Fruit fly (Drosophila melanogaster) Kc167 (cell line): ENCODE measurements around the gene CG12498.

Experiments used
- Myc ChIP-seq: fragments of >200 bp; optimal IDR thresholded peaks from 2 replicates; lab custom pipeline; 2017; ENCODE audit warnings: missing external identifiers
- Sin3A ChIP-seq: fragments of >200 bp; optimal IDR thresholded peaks from 2 replicates; lab custom pipeline; 2018; ENCODE audit warnings: missing external identifiers
- h ChIP-seq: fragments of >200 bp; optimal IDR thresholded peaks from 3 replicates; lab custom pipeline; 2018; ENCODE audit warnings: missing external identifiers
- insv ChIP-seq: fragments of >200 bp; optimal IDR thresholded peaks from 3 replicates; lab custom pipeline; 2018; ENCODE audit warnings: missing external identifiers
- psq ChIP-seq: fragments of >200 bp; optimal IDR thresholded peaks from 2 replicates; lab custom pipeline; 2017; ENCODE audit warnings: missing external identifiers
- ttk ChIP-seq: sonication (Bioruptor generic); optimal IDR thresholded peaks from 2 replicates; lab custom pipeline; 2017; ENCODE audit warnings: missing external identifiers

CG12498 gene

dm6 chrX:2809581-2809980, at the start of gene CG12498:
Gene CG12498 (plus strand): TSS chrX:2809881.
- TF ChIP-seq insv = no peak
- TF ChIP-seq h (lab: Kevin White, UChicago) = no peak
- no peak for TF ChIP-seq psq (lab: Kevin White, UChicago)
- TF ChIP-seq Sin3A (lab: Kevin White, UChicago) = no peak
- no peak for TF ChIP-seq Myc
- TF ChIP-seq ttk = no peak

- no peak for TF ChIP-seq ttk
- no peak for TF ChIP-seq insv
- no peak for TF ChIP-seq Sin3A (lab: Kevin White, UChicago)
- TF ChIP-seq Myc = no peak
- TF ChIP-seq psq (lab: Kevin White, UChicago) = no peak
- no peak for TF ChIP-seq h (lab: Kevin White, UChicago)
Measured at dm6 chrX:2761198-2761597, 48.5 kb upstream of the CG12498 start.

- TF ChIP-seq Sin3A (lab: Kevin White, UChicago) (no peak), h (lab: Kevin White, UChicago) (no peak), psq (lab: Kevin White, UChicago) (no peak), Myc (no peak), ttk (no peak), insv (no peak)
Measured at dm6 chrX:2765440-2765839, 44.2 kb upstream of the CG12498 start.

- TF ChIP-seq h (lab: Kevin White, UChicago) (no peak), insv (no peak), ttk (no peak), Sin3A (lab: Kevin White, UChicago) (no peak), Myc (no peak), psq (lab: Kevin White, UChicago) (no peak)
Measured at dm6 chrX:2786553-2787118, 23.0 kb upstream of the CG12498 start.

DNA sequence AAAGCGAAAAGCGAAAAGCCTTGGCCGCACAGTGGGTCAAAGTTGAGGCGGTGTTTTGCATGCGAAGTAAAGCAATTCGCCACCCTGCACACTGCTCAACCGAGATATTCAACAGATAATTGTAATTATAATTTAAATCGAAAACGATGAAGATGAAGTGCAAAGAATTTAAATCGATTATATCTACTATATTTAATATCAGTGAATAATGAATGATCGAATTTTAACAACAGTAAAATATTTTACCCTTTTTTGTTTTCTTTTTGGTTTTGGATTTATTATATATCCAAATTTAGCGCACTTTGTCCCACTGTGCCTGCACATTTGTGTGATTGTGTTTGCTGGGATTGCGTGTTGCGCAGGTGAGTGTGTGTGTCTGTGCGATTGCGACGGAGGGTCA, 22.4 kb upstream of the CG12498 start:
- TF ChIP-seq Myc = no peak
- TF ChIP-seq h (lab: Kevin White, UChicago) = no peak
- no peak for TF ChIP-seq psq (lab: Kevin White, UChicago)
- TF ChIP-seq ttk = no peak
- no peak for TF ChIP-seq Sin3A (lab: Kevin White, UChicago)
- no peak for TF ChIP-seq insv

dm6 chrX:2787857-2788256, 21.8 kb upstream of the CG12498 start:
- TF ChIP-seq ttk (no peak), Myc (no peak), Sin3A (lab: Kevin White, UChicago) (no peak), h (lab: Kevin White, UChicago) (no peak), psq (lab: Kevin White, UChicago) (no peak), insv (no peak)

DNA sequence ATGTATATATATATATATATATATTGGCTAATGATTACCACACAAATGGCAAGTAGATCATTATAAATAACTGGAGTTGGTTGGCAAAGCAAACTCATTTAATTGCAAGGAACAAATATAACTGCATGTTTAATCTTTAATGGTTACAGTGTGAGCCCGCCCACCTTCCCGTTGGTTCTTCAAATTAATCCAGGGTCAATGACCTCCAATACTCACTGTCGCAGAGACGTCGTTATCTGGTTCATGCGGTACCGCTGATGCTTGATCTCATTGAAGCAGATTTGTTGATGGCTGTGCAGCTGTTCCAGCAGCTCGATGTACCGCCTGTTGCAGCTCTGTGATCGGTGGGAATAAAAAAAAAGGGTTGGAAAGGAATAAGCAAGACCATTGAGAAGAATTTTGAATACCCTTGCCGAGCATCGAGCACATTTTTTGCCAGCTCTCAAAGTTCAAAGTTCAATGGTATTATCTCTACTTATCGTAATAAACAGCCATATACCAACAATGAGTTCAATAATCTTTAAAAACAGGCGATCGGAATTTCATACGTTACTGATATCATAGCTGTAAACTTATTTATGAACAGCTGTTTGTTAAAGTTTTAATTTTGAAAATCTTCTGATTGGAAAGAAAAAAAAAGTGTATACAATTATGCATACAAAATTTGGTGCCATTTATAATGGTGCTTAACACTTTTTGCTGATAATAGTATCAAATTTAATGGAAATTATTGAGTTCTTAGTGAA, 21.2 kb upstream of the CG12498 start:
- TF ChIP-seq insv = no peak
- TF ChIP-seq psq (lab: Kevin White, UChicago) = no peak
- no peak for TF ChIP-seq Myc
- TF ChIP-seq Sin3A (lab: Kevin White, UChicago) = no peak
- no peak for TF ChIP-seq ttk
- TF ChIP-seq h (lab: Kevin White, UChicago) = no peak

DNA sequence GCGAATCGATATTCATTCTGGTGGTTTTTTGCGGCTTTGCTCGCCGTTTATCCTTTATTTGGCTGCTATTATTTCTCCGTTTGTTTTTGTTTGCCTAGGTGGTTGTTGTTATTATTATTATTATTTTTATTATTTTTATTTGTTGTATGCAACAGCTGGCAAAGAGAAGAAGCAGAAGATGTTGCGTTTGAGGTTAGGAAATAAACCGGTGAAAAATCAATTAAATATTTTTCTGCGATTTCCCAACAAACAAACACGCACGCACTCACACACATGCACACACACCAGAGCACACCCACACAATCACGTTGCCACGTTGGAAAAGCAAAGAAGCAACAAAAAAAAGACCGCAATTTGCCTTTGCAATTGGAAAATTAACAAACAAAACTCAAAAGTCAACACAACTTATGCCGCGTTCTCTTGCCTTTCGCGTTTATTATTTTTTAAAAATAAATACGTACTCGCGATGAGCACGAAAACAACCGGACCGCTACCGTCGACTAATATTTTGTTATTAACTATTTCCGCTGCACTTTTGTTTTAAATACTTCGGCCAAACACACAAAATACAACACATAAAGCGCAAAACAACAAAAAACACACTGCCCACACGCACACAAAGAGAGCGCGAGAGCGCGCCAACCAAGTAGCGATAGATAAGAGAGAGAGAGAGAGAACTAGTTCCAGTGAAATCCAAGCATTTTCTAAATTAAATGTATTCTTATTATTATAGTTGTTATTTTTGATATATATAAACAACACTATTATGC, 20.2 kb upstream of the CG12498 start:
- TF ChIP-seq insv = no peak
- TF ChIP-seq ttk = no peak
- no peak for TF ChIP-seq h (lab: Kevin White, UChicago)
- no peak for TF ChIP-seq psq (lab: Kevin White, UChicago)
- TF ChIP-seq Myc = no peak
- TF ChIP-seq Sin3A (lab: Kevin White, UChicago) = no peak

DNA sequence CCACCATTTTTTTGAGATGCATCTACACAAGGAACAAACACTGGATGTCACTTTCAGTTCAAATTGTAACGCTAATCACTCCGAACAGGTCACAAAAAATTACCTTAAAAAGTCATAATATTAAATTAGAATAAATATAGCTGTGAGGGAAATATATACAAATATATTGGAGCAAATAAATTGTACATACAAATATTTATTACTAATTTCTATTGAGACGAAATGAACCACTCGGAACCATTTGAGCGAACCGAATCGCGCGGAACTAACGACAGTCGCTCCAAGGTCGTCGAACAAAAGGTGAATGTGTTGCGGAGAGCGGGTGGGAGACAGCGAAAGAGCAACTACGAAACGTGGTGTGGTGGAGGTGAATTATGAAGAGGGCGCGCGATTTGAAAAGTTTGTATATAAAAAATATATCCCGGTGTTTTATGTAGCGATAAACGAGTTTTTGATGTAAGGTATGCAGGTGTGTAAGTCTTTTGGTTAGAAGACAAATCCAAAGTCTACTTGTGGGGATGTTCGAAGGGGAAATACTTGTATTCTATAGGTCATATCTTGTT, 19.5 kb upstream of the CG12498 start, which contains the start of gene CG32795:
Gene CG32795, minus strand, starts transcription at position 513 of the 563 bp plus-strand sequence.
- no peak for TF ChIP-seq insv
- TF ChIP-seq Sin3A (lab: Kevin White, UChicago) = no peak
- no peak for TF ChIP-seq psq (lab: Kevin White, UChicago)
- no peak for TF ChIP-seq Myc
- TF ChIP-seq h (lab: Kevin White, UChicago) = no peak
- TF ChIP-seq ttk = no peak

- TF ChIP-seq insv (no peak), psq (lab: Kevin White, UChicago) (no peak), Myc (no peak), h (lab: Kevin White, UChicago) (no peak), Sin3A (lab: Kevin White, UChicago) (no peak)
Measured at dm6 chrX:2791898-2792297, 17.8 kb upstream of the CG12498 start.

DNA sequence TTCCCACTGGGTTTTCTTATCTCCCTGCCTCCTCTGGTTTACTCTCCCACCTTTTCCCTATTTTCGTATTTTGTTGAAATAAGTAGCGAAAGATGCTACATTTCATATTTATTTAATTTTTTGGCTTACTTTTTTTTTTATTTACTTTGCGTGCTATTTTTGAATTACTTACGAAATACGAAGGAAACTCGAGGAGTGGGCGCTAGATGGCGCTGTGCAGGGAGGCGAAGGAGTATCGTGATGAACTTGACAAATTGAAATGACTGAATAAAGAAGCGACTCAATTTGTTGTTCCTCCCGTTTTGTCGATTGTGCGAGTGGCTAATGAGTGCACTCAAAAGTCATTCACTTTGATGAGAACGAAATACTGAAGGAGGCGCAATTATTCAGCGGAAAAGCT, 14.8 kb upstream of the CG12498 start:
- TF ChIP-seq h (lab: Kevin White, UChicago) = no peak
- no peak for TF ChIP-seq Myc
- TF ChIP-seq insv = no peak
- TF ChIP-seq psq (lab: Kevin White, UChicago) = no peak
- TF ChIP-seq ttk = no peak
- no peak for TF ChIP-seq Sin3A (lab: Kevin White, UChicago)
